Worm (Caenorhabditis elegans) whole organism, L1 larva: ENCODE measurements around the gene F49C12.3.
A peak's percentile ranks its signal among the peaks of the same experiment; 100 is the strongest.

ENCODE experiments used
- F16B12.6 ChIP-seq: fragments of 150-350 bp; optimal IDR thresholded peaks from 2 replicates; lab custom pipeline; 2014; ENCODE audit warnings: missing biosample characterization, missing genetic modification characterization
- Y116A8C.19 ChIP-seq: sonication (generic microtip); optimal IDR thresholded peaks from 2 replicates; lab custom pipeline; 2016; ENCODE audit warnings: missing compliant biosample characterization, missing genetic modification characterization, borderline replicate concordance
- aha-1 ChIP-seq: fragments of 150-350 bp; optimal IDR thresholded peaks from 2 replicates; lab custom pipeline; 2014; ENCODE audit warnings: missing biosample characterization, missing genetic modification characterization
- alr-1 ChIP-seq: fragments of 200-800 bp; sonication (Bioruptor generic); optimal IDR thresholded peaks from 2 replicates; lab custom pipeline; 2018; ENCODE audit warnings: borderline replicate concordance, mild to moderate bottlenecking, missing genetic modification characterization, missing compliant biosample characterization
- aly-2 ChIP-seq: fragments of 150-350 bp; optimal IDR thresholded peaks from 2 replicates; lab custom pipeline; 2014; ENCODE audit warnings: missing biosample characterization, missing genetic modification characterization
- ama-1 ChIP-seq: fragments of 150-350 bp; optimal IDR thresholded peaks from 2 replicates; lab custom pipeline; 2014
- blmp-1 ChIP-seq: fragments of 150-350 bp; optimal IDR thresholded peaks from 2 replicates; lab custom pipeline; 2014; ENCODE audit warnings: missing biosample characterization, missing genetic modification characterization
- ceh-82 ChIP-seq, 3 experiments: fragments of 150-350 bp in 1 of 3; sonication (generic microtip) in 2 of 3; optimal IDR thresholded peaks; 2 replicates each; lab custom pipeline; 2014 to 2017; ENCODE audit warnings: missing biosample characterization in 3 of 3, missing genetic modification characterization in 3 of 3
- ceh-88 ChIP-seq: fragments of 200-800 bp; sonication (Bioruptor generic); IDR thresholded peaks from 2 replicates; pipeline ENCODE4 v1.3.6; 2022; ENCODE audit warnings: missing genetic modification characterization, missing compliant biosample characterization
- ceh-90 ChIP-seq: sonication (generic microtip); optimal IDR thresholded peaks from 2 replicates; lab custom pipeline; 2016; ENCODE audit warnings: missing genetic modification characterization, missing compliant biosample characterization
- ces-1 ChIP-seq: fragments of 150-350 bp; optimal IDR thresholded peaks from 2 replicates; lab custom pipeline; 2014; ENCODE audit warnings: missing biosample characterization, missing genetic modification reagents, missing genetic modification characterization
- dsc-1 ChIP-seq: sonication (generic microtip); optimal IDR thresholded peaks from 2 replicates; lab custom pipeline; 2016; ENCODE audit warnings: mild to moderate bottlenecking, missing genetic modification characterization, missing compliant biosample characterization
- efl-1 ChIP-seq, 4 experiments: fragments of 150-350 bp; optimal IDR thresholded peaks in 3 of 4; peaks in 1 of 4; 1 replicate in 1 of 4; 2 replicates in 3 of 4; lab custom pipeline; 2014; ENCODE audit warnings: missing biosample characterization in 2 of 4, missing genetic modification characterization in 2 of 4, missing genetic modification reagents in 2 of 4
- egl-27 ChIP-seq, 2 experiments: fragments of 150-350 bp in 1 of 2; sonication (generic microtip); optimal IDR thresholded peaks; 3 replicates each; lab custom pipeline; 2017 to 2018; ENCODE audit warnings: missing biosample characterization in 2 of 2, missing genetic modification characterization in 2 of 2, missing genetic modification reagents in 2 of 2
- elt-2 ChIP-seq: sonication (generic microtip); optimal IDR thresholded peaks from 2 replicates; lab custom pipeline; 2016; ENCODE audit warnings: missing genetic modification characterization, mild to moderate bottlenecking, inconsistent platforms, missing compliant biosample characterization, missing genetic modification reagents
- elt-3 ChIP-seq, 6 experiments: fragments of 150-350 bp in 1 of 6; sonication (generic microtip); optimal IDR thresholded peaks; 2 replicates each; lab custom pipeline; 2017 to 2018; ENCODE audit warnings: missing biosample characterization in 6 of 6, missing genetic modification characterization in 6 of 6, inconsistent platforms in 1 of 6
- ets-5 ChIP-seq: fragments of 200-800 bp; sonication (Bioruptor generic); IDR thresholded peaks from 2 replicates; pipeline ENCODE4 v1.3.6; 2022; ENCODE audit warnings: missing genetic modification characterization, missing compliant biosample characterization
- fkh-10 ChIP-seq: sonication (generic microtip); optimal IDR thresholded peaks from 2 replicates; lab custom pipeline; 2017; ENCODE audit warnings: missing biosample characterization, missing genetic modification reagents, missing genetic modification characterization
- fkh-4 ChIP-seq: sonication (generic microtip); optimal IDR thresholded peaks from 2 replicates; lab custom pipeline; 2016; ENCODE audit warnings: missing compliant biosample characterization, missing genetic modification characterization, borderline replicate concordance
- fos-1 ChIP-seq: fragments of 150-350 bp; optimal IDR thresholded peaks from 2 replicates; lab custom pipeline; 2014; ENCODE audit warnings: missing biosample characterization, missing genetic modification characterization
- grh-1 ChIP-seq: fragments of 200-800 bp; sonication (Bioruptor generic); IDR thresholded peaks from 2 replicates; pipeline ENCODE4 v1.3.6; 2022; ENCODE audit warnings: missing genetic modification reagents, missing genetic modification characterization, missing compliant biosample characterization
- hlh-17 ChIP-seq: fragments of 200-800 bp; sonication (Bioruptor generic); optimal IDR thresholded peaks from 2 replicates; lab custom pipeline; 2018; ENCODE audit warnings: missing genetic modification characterization, mild to moderate bottlenecking, missing compliant biosample characterization, moderate library complexity, borderline replicate concordance
- hlh-4 ChIP-seq: sonication (generic microtip); optimal IDR thresholded peaks from 2 replicates; lab custom pipeline; 2016; ENCODE audit warnings: mild to moderate bottlenecking, missing genetic modification characterization, missing compliant biosample characterization
- irx-1 ChIP-seq: sonication (generic microtip); optimal IDR thresholded peaks from 2 replicates; lab custom pipeline; 2016; ENCODE audit warnings: missing genetic modification characterization, missing compliant biosample characterization
- isw-1 ChIP-seq: fragments of 200-800 bp; sonication (Bioruptor generic); IDR thresholded peaks from 2 replicates; pipeline ENCODE4 v1.3.6; 2022; ENCODE audit warnings: missing genetic modification characterization, missing compliant biosample characterization
- jun-1 ChIP-seq: fragments of 150-350 bp; optimal IDR thresholded peaks from 2 replicates; lab custom pipeline; 2014; ENCODE audit warnings: missing biosample characterization, missing genetic modification reagents, missing genetic modification characterization
- lin-13 ChIP-seq: fragments of 150-350 bp; optimal IDR thresholded peaks from 2 replicates; lab custom pipeline; 2014; ENCODE audit warnings: missing biosample characterization, missing genetic modification reagents, missing genetic modification characterization
- lin-15B ChIP-seq: fragments of 150-350 bp; sonication (generic microtip); optimal IDR thresholded peaks from 3 replicates; lab custom pipeline; 2014; ENCODE audit warnings: missing biosample characterization, missing genetic modification characterization
- lin-35 ChIP-seq, 2 experiments: fragments of 150-350 bp; optimal IDR thresholded peaks; 2 replicates each; lab custom pipeline; 2014; ENCODE audit warnings: missing biosample characterization in 2 of 2, missing genetic modification characterization in 2 of 2, missing genetic modification reagents in 2 of 2
- lin-39 ChIP-seq: fragments of 150-350 bp; optimal IDR thresholded peaks from 2 replicates; lab custom pipeline; 2014; ENCODE audit warnings: missing biosample characterization, missing genetic modification reagents, missing genetic modification characterization
- lsy-2 ChIP-seq, 2 experiments: fragments of 150-350 bp; optimal IDR thresholded peaks; 2 replicates each; lab custom pipeline; 2014; ENCODE audit warnings: missing biosample characterization in 2 of 2, missing genetic modification characterization in 2 of 2
- mab-9 ChIP-seq: fragments of 200-800 bp; sonication (Bioruptor generic); IDR thresholded peaks from 2 replicates; pipeline ENCODE4 v1.3.6; 2022; ENCODE audit warnings: missing genetic modification reagents, missing genetic modification characterization, missing compliant biosample characterization
- mef-2 ChIP-seq: fragments of 150-350 bp; optimal IDR thresholded peaks from 2 replicates; lab custom pipeline; 2014; ENCODE audit warnings: missing biosample characterization, missing genetic modification characterization
- nhr-11 ChIP-seq: fragments of 150-350 bp; optimal IDR thresholded peaks from 2 replicates; lab custom pipeline; 2014; ENCODE audit warnings: missing biosample characterization, missing genetic modification characterization
- nhr-12 ChIP-seq: sonication (generic microtip); optimal IDR thresholded peaks from 2 replicates; lab custom pipeline; 2017; ENCODE audit warnings: missing biosample characterization, missing genetic modification characterization
- nhr-20 ChIP-seq: sonication (generic microtip); optimal IDR thresholded peaks from 2 replicates; lab custom pipeline; 2016; ENCODE audit warnings: mild to moderate bottlenecking, missing genetic modification characterization, missing compliant biosample characterization
- nhr-237 ChIP-seq: fragments of 150-350 bp; optimal IDR thresholded peaks from 2 replicates; lab custom pipeline; 2014; ENCODE audit warnings: missing biosample characterization, missing genetic modification characterization
- nhr-47 ChIP-seq: sonication (generic microtip); optimal IDR thresholded peaks from 2 replicates; lab custom pipeline; 2016; ENCODE audit warnings: mild to moderate bottlenecking, missing genetic modification characterization, moderate library complexity, missing compliant biosample characterization
- nhr-77 ChIP-seq: fragments of 150-350 bp; optimal IDR thresholded peaks from 2 replicates; lab custom pipeline; 2014; ENCODE audit warnings: missing biosample characterization, missing genetic modification characterization
- nhr-84 ChIP-seq: sonication (generic microtip); optimal IDR thresholded peaks from 2 replicates; lab custom pipeline; 2017; ENCODE audit warnings: missing biosample characterization, missing genetic modification characterization
- nhr-90 ChIP-seq: sonication (generic microtip); optimal IDR thresholded peaks from 2 replicates; lab custom pipeline; 2016; ENCODE audit warnings: mild to moderate bottlenecking, missing genetic modification characterization, missing compliant biosample characterization; ENCODE audit not compliant: poor library complexity
- rnt-1 ChIP-seq: sonication (generic microtip); optimal IDR thresholded peaks from 2 replicates; lab custom pipeline; 2016; ENCODE audit warnings: mild to moderate bottlenecking, missing genetic modification characterization, moderate library complexity, missing compliant biosample characterization
- skn-1 ChIP-seq: fragments of 150-350 bp; optimal IDR thresholded peaks from 2 replicates; lab custom pipeline; 2014; ENCODE audit warnings: missing biosample characterization, missing genetic modification characterization
- snpc-4 ChIP-seq: fragments of 150-350 bp; optimal IDR thresholded peaks from 2 replicates; lab custom pipeline; 2014; ENCODE audit warnings: missing biosample characterization, missing genetic modification characterization
- sptf-1 ChIP-seq: fragments of 150-350 bp; optimal IDR thresholded peaks from 2 replicates; lab custom pipeline; 2014; ENCODE audit warnings: missing biosample characterization, missing genetic modification characterization
- swsn-7 ChIP-seq: sonication (generic microtip); optimal IDR thresholded peaks from 2 replicates; lab custom pipeline; 2016; ENCODE audit warnings: missing genetic modification characterization, missing compliant biosample characterization
- tbx-2 ChIP-seq: sonication (generic microtip); optimal IDR thresholded peaks from 2 replicates; lab custom pipeline; 2016; ENCODE audit warnings: missing genetic modification characterization, missing compliant biosample characterization
- tlp-1 ChIP-seq: fragments of 150-350 bp; optimal IDR thresholded peaks from 2 replicates; lab custom pipeline; 2014; ENCODE audit warnings: missing biosample characterization, missing genetic modification characterization
- unc-62 ChIP-seq: fragments of 150-350 bp; optimal IDR thresholded peaks from 2 replicates; lab custom pipeline; 2014; ENCODE audit warnings: missing biosample characterization, missing genetic modification reagents, missing genetic modification characterization
- unc-98 ChIP-seq: fragments of 200-800 bp; sonication (Bioruptor generic); IDR thresholded peaks from 2 replicates; pipeline ENCODE4 v1.3.6; 2022; ENCODE audit warnings: missing genetic modification characterization, missing compliant biosample characterization
- vab-15 ChIP-seq: sonication (generic microtip); optimal IDR thresholded peaks from 2 replicates; lab custom pipeline; 2017; ENCODE audit warnings: missing genotype, mild to moderate bottlenecking, missing genetic modification characterization, missing compliant biosample characterization
- xbp-1 ChIP-seq: sonication (generic microtip); optimal IDR thresholded peaks from 2 replicates; lab custom pipeline; 2016; ENCODE audit warnings: missing genetic modification characterization, missing compliant biosample characterization
- zag-1 ChIP-seq: fragments of 150-350 bp; optimal IDR thresholded peaks from 2 replicates; lab custom pipeline; 2014; ENCODE audit warnings: missing biosample characterization, missing genetic modification characterization

Gene F49C12.3

ce11 chrIV:9335552-9336251 is 35.5 kb downstream of the F49C12.3 start, which contains the start of the genes coa-4 and T20D3.14 (continued):
- TF ChIP-seq elt-3 (tag; optimal IDR thresholded peaks at IDR 0.05; lab: Kevin White, UChicago) (peak in 1 of 6 experiments; percentile 43), lsy-2 (tag; optimal IDR thresholded peaks at IDR 0.05; lab: Kevin White, UChicago) (peak; percentile 53 to 58), rnt-1 (tag; lab: Kevin White, UChicago) (peak; percentile 33), grh-1 (GFP tag; lab: Robert Waterston, UW) (no peak), Y116A8C.19 (tag; lab: Kevin White, UChicago) (no peak), lin-13 (no peak), hlh-4 (tag; lab: Kevin White, UChicago) (no peak), irx-1 (tag; lab: Kevin White, UChicago) (peak; percentile 9), blmp-1 (tag; lab: Kevin White, UChicago) (peak; percentile 39), lin-15B (tag; lab: Kevin White, UChicago) (no peak), tbx-2 (peak; percentile 43), sptf-1 (tag; lab: Kevin White, UChicago) (no peak), nhr-237 (tag; lab: Kevin White, UChicago) (no peak), egl-27 (tag; optimal IDR thresholded peaks at IDR 0.05; lab: Kevin White, UChicago) (no peak), nhr-90 (tag; lab: Kevin White, UChicago) (no peak), ceh-88 (GFP tag; lab: Robert Waterston, UW) (no peak), unc-98 (GFP tag; lab: Robert Waterston, UW) (no peak), lin-35 (GFP tag; optimal IDR thresholded peaks at IDR 0.05; lab: Kevin White, UChicago) (peak; percentile 41 to 64), swsn-7 (tag; lab: Kevin White, UChicago) (peak; percentile 39), hlh-17 (GFP tag; lab: Kevin White, UChicago) (no peak), tlp-1 (tag; lab: Kevin White, UChicago) (no peak), skn-1 (tag; lab: Kevin White, UChicago) (no peak), aha-1 (tag; lab: Kevin White, UChicago) (no peak), elt-2 (tag; lab: Kevin White, UChicago) (peak; percentile 17), ces-1 (GFP tag; lab: Kevin White, UChicago) (no peak), efl-1 (optimal IDR thresholded peaks at IDR 0.05; lab: Kevin White, UChicago) (peak; percentile 50 to 57), efl-1 (GFP tag; optimal IDR thresholded peaks at IDR 0.05 in 1 of 2; lab: Kevin White, UChicago) (peak; percentile 43 to 83), xbp-1 (peak; percentile 48), zag-1 (tag; lab: Kevin White, UChicago) (no peak), fkh-4 (tag; lab: Kevin White, UChicago) (no peak), fos-1 (no peak), nhr-11 (no peak), fkh-10 (GFP tag; lab: Kevin White, UChicago) (no peak), ets-5 (GFP tag; lab: Robert Waterston, UW) (no peak), nhr-77 (peak; percentile 11), vab-15 (tag; lab: Kevin White, UChicago) (no peak), nhr-12 (no peak), mef-2 (no peak), alr-1 (tag; lab: Kevin White, UChicago) (no peak), unc-62 (GFP tag; lab: Kevin White, UChicago) (no peak), ama-1 (lab: Kevin White, UChicago) (no peak), isw-1 (GFP tag; lab: Robert Waterston, UW) (no peak), nhr-84 (tag; lab: Kevin White, UChicago) (no peak), nhr-20 (peak; percentile 64), ceh-90 (tag; lab: Kevin White, UChicago) (no peak), jun-1 (tag; lab: Kevin White, UChicago) (no peak), lin-39 (tag; lab: Kevin White, UChicago) (no peak), dsc-1 (tag; lab: Kevin White, UChicago) (no peak), mab-9 (GFP tag; lab: Robert Waterston, UW) (no peak), nhr-47 (tag; lab: Kevin White, UChicago) (peak; percentile 43), F16B12.6 (tag; lab: Kevin White, UChicago) (no peak), snpc-4 (peak; percentile 1), ceh-82 (tag; optimal IDR thresholded peaks at IDR 0.05; lab: Kevin White, UChicago) (peak in 2 of 3 experiments; percentile 6 to 26), aly-2 (no peak)
